Worm (Caenorhabditis elegans) whole organism, L4 larva: ENCODE data around the gene asp-6.

Experiments used
- Y48G9A.11 ChIP-seq: fragments of 200-800 bp; sonication (Bioruptor generic); IDR thresholded peaks from 2 replicates; pipeline ENCODE4 v1.3.6; 2022; ENCODE audit warnings: missing genetic modification reagents, missing genetic modification characterization, missing compliant biosample characterization
- ama-1 ChIP-seq: fragments of 150-350 bp; optimal IDR thresholded peaks from 2 replicates; lab custom pipeline; 2014; ENCODE audit warnings: inconsistent platforms, mixed read lengths
- hlh-11 ChIP-seq: fragments of 200-800 bp; sonication (Bioruptor generic); optimal IDR thresholded peaks from 2 replicates; lab custom pipeline; 2018; ENCODE audit warnings: mild to moderate bottlenecking, missing genetic modification characterization, missing compliant biosample characterization
- lin-15B ChIP-seq: fragments of 150-350 bp; sonication (generic microtip); optimal IDR thresholded peaks from 3 replicates; lab custom pipeline; 2014; ENCODE audit warnings: missing biosample characterization, missing genetic modification characterization
- lsy-2 ChIP-seq, 2 experiments: fragments of 150-350 bp in 1 of 2; sonication (generic microtip) in 1 of 2; optimal IDR thresholded peaks; 2 replicates each; lab custom pipeline; 2014 to 2017; ENCODE audit warnings: missing biosample characterization in 2 of 2, missing genetic modification characterization in 2 of 2
- unc-62 ChIP-seq, 3 experiments: fragments of 150-350 bp in 1 of 3; sonication (generic microtip); optimal IDR thresholded peaks in 2 of 3; peaks in 1 of 3; 1 replicate in 1 of 3; 2 replicates in 2 of 3; lab custom pipeline; 2014 to 2017; ENCODE audit warnings: missing biosample characterization in 3 of 3, missing genetic modification characterization in 3 of 3, missing genetic modification reagents in 3 of 3, missing genotype in 1 of 3
- zag-1 ChIP-seq: fragments of 150-350 bp; optimal IDR thresholded peaks from 2 replicates; lab custom pipeline; 2014; ENCODE audit warnings: missing biosample characterization, missing genetic modification characterization

DNA sequence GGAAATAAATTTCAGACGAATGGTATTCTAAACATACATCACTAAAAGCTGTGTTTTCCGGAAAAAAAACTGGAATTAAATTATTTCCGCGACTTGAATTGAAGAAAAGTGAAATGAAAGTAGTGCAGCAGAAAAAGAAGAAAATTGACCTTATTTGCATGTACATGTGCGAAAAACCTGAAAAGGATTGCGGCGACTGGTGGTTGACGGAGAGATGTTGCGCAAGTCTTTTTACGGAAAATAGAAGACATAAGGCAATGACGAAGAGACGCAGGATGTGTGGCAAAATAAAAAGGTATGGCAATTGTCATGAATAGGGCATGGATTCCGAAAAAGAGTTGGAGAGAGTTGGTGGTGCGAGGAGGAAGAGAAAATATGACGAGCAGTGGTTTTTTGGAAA lies 13.8 kb downstream of the asp-6 start:
- TF ChIP-seq unc-62 (GFP tag; optimal IDR thresholded peaks at IDR 0.05 in 1 of 2; lab: Kevin White, UChicago), result no peak
- TF ChIP-seq unc-62 (tag; optimal IDR thresholded peaks at IDR 0.05; lab: Kevin White, UChicago), result no peak
- TF ChIP-seq lin-15B, result no peak
- no peak for TF ChIP-seq ama-1 (lab: Kevin White, UChicago)
- TF ChIP-seq lsy-2 (tag; optimal IDR thresholded peaks at IDR 0.05; lab: Kevin White, UChicago), result no peak
- TF ChIP-seq zag-1, result no peak
- TF ChIP-seq Y48G9A.11 (GFP tag; lab: Robert Waterston, UW), result no peak
- TF ChIP-seq hlh-11 (tag; lab: Kevin White, UChicago), result no peak
